Fruit fly (Drosophila melanogaster): ENCODE results near the gene CG5938.

Gene CG5938

DNA sequence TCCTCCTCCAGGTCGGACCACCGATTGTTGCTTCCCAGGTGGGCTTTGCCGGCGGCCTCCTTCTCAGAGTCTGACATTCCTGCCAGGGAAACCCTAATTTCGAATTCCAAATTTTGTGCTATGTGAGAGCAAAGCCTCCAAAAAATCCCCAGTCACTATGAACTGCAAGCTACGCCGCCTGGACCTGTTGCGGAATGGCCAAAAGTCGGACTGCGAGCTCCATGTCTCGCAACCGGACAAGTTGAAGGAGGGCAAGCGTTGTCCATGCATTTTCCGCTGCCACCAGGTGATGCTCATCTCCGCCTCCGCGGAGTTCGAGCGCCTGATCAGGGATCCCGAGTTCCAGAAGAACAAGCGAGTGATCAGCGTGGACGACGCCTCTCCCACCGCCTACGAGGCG lies 9.3 kb upstream of the CG5938 start, which contains the start of the genes CG14262 and CG14260:
CG14262 (minus strand) TSS at position 101 of the 400 bp plus-strand sequence.
CG14260 (plus strand) TSS at position 128 of the 400 bp plus-strand sequence.
- no peak for TF ChIP-seq Hr78 (GFP tag; optimal IDR thresholded peaks at IDR 0.05)

- TF ChIP-seq pan (optimal IDR thresholded peaks at IDR 0.05) (no peak), Rel (GFP tag; optimal IDR thresholded peaks at IDR 0.05) (no peak), Rel (tag; optimal IDR thresholded peaks at IDR 0.05) (peak; percentile 78)
These were observed 4.0 kb upstream of the CG5938 start for dm6 chr3R:27270379-27271266.

- TF ChIP-seq Myc (optimal IDR thresholded peaks at IDR 0.05) (peak; percentile 2), jim (GFP tag; optimal IDR thresholded peaks at IDR 0.05) (peak; percentile 56), fru (GFP tag; optimal IDR thresholded peaks at IDR 0.05) (no peak)
These were observed 2.4 kb upstream of the CG5938 start for dm6 chr3R:27272233-27272632.

DNA sequence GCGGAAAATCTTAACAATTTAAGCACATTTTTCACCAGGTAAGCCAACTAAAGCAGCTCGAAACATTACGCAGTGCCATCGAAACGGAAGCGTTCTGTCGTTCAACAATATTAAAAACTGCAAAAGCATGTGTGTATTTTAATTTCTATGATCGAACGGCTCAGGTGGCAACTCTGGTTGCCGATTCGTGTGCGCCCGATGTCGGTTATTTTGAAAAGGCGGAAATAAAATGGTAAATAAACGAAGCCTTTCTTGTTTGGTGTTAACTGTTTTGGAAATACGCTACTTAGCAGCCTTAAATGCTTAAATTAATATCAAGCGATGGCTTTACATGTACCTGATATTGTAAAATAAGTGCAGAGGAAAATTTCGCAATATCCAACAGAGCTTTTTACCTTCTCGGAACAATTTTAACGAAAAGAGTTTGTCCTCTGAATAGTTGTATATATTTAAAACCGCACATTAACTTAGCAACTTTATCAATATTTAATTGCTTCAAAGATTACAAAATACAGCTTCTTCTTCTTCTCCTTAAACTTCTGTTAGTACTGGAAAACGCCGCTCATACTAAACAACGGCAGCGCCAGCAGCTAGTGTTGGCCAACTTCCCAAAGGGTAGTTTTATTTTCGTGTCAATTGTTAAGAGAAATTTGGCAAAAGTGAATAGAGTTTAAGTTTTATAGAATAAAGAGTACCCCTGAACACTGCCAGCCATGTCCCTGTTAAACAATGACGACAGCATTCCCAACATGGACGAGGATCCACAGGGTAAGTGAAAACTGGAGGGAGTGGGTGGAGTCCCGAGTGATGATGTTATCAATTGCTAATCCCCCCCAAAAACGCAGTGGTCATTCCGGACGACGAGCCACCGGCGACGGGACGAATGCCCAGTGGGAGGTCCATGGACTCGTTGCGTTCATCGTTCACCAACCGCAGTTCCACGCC lies 1.2 kb upstream of the CG5938 start, which contains the start of gene CG5934:
CG5934 (plus strand) TSS at position 588 of the 945 bp plus-strand sequence.
- TF ChIP-seq foxo (GFP tag; optimal IDR thresholded peaks at IDR 0.05) (peak; percentile 15 to 51), h (GFP tag; optimal IDR thresholded peaks at IDR 0.05) (peak; percentile 68), woc (GFP tag; optimal IDR thresholded peaks at IDR 0.05) (no peak), psq (GFP tag; optimal IDR thresholded peaks at IDR 0.05) (peak; percentile 11), usp (GFP tag; optimal IDR thresholded peaks at IDR 0.05) (no peak), sv (GFP tag; optimal IDR thresholded peaks at IDR 0.05) (peak; percentile 23), jim (GFP tag; optimal IDR thresholded peaks at IDR 0.05) (no peak), Dif (GFP tag; optimal IDR thresholded peaks at IDR 0.05; ENCODE audit: partially characterized antibody) (no peak), br (GFP tag; optimal IDR thresholded peaks at IDR 0.05) (peak; percentile 32), Myc (optimal IDR thresholded peaks at IDR 0.05) (peak; percentile 10), dsf (GFP tag; optimal IDR thresholded peaks at IDR 0.05; ENCODE audit: borderline replicate concordance) (no peak), ey (GFP tag; optimal IDR thresholded peaks at IDR 0.05) (peak; percentile 48), Hr83 (GFP tag; optimal IDR thresholded peaks at IDR 0.05; ENCODE audit: poor library complexity, severe bottlenecking) (peak; percentile 59), CG9705 (GFP tag; optimal IDR thresholded peaks at IDR 0.05) (no peak), Abd-B (GFP tag; optimal IDR thresholded peaks at IDR 0.05) (no peak), Rel (GFP tag; optimal IDR thresholded peaks at IDR 0.05) (no peak), Rel (tag; optimal IDR thresholded peaks at IDR 0.05) (peak; percentile 77), dl (GFP tag; optimal IDR thresholded peaks at IDR 0.05; ENCODE audit: insufficient read depth in 1 of 2, partially characterized antibody in 2 of 2) (no peak), OdsH (GFP tag; optimal IDR thresholded peaks at IDR 0.05) (peak; percentile 29), dmrt93B (GFP tag; optimal IDR thresholded peaks at IDR 0.05) (peak; percentile 16), lola (GFP tag; optimal IDR thresholded peaks at IDR 0.05) (no peak), CrebA (GFP tag; optimal IDR thresholded peaks at IDR 0.05; ENCODE audit: borderline replicate concordance) (no peak), Sp1 (GFP tag; optimal IDR thresholded peaks at IDR 0.05) (peak; percentile 22), Mio (GFP tag; optimal IDR thresholded peaks at IDR 0.05) (no peak), rgr (GFP tag; optimal IDR thresholded peaks at IDR 0.05) (peak; percentile 54), N (GFP tag; optimal IDR thresholded peaks at IDR 0.05) (no peak), Dfd (GFP tag; optimal IDR thresholded peaks at IDR 0.05) (no peak), Vsx2 (GFP tag; optimal IDR thresholded peaks at IDR 0.05; ENCODE audit: partially characterized antibody) (no peak), Hr78 (GFP tag; optimal IDR thresholded peaks at IDR 0.05) (no peak), Hnf4 (GFP tag; optimal IDR thresholded peaks at IDR 0.05) (no peak)
